Fruit fly (Drosophila melanogaster) whole organism, prepupa: ENCODE data around the gene CG10669.

Experiments
- Blimp-1 ChIP-seq: fragments of 200-800 bp; sonication (Bioruptor generic); optimal IDR thresholded peaks from 3 replicates; lab custom pipeline; 2017; ENCODE audit warnings: missing biosample characterization, missing genetic modification characterization, mild to moderate bottlenecking, moderate library complexity, missing genetic modification reagents
- CG10631 ChIP-seq: fragments of 200-800 bp; sonication (Bioruptor generic); optimal IDR thresholded peaks from 2 replicates; lab custom pipeline; 2016; ENCODE audit warnings: missing biosample characterization, missing genetic modification characterization
- CG10669 ChIP-seq: fragments of 200-800 bp; sonication (Bioruptor generic); optimal IDR thresholded peaks from 3 replicates; lab custom pipeline; 2018; ENCODE audit warnings: missing biosample characterization, mild to moderate bottlenecking, missing genetic modification characterization, moderate library complexity
- CG11294 ChIP-seq: fragments of 200-800 bp; sonication (Bioruptor generic); IDR thresholded peaks from 2 replicates; pipeline ENCODE4 v1.3.6; 2022; ENCODE audit warnings: missing biosample characterization, missing genetic modification characterization
- CG11762 ChIP-seq: fragments of 200-800 bp; sonication (Bioruptor generic); optimal IDR thresholded peaks from 3 replicates; lab custom pipeline; 2016; ENCODE audit warnings: missing biosample characterization, missing genetic modification characterization; ENCODE audit not compliant: insufficient read depth
- CG16779 ChIP-seq: fragments of 200-800 bp; sonication (Bioruptor generic); optimal IDR thresholded peaks from 3 replicates; lab custom pipeline; 2017; ENCODE audit warnings: missing biosample characterization, mild to moderate bottlenecking, missing genetic modification characterization
- CG31627 ChIP-seq: fragments of 200-800 bp; sonication (Bioruptor generic); optimal IDR thresholded peaks from 3 replicates; lab custom pipeline; 2016; ENCODE audit warnings: missing biosample characterization, missing genetic modification characterization
- CG32006 ChIP-seq: fragments of 200-800 bp; sonication (Bioruptor generic); optimal IDR thresholded peaks from 3 replicates; lab custom pipeline; 2017; ENCODE audit warnings: missing biosample characterization, mild to moderate bottlenecking, missing genetic modification characterization
- CG34406 ChIP-seq: fragments of 200-800 bp; sonication (Bioruptor generic); optimal IDR thresholded peaks from 3 replicates; lab custom pipeline; 2016; ENCODE audit warnings: missing biosample characterization, missing genetic modification characterization
- CG4318 ChIP-seq: fragments of 200-800 bp; sonication (Bioruptor generic); optimal IDR thresholded peaks from 3 replicates; lab custom pipeline; 2017; ENCODE audit warnings: missing biosample characterization, mild to moderate bottlenecking, missing genetic modification characterization
- CG6163 ChIP-seq: fragments of 200-800 bp; sonication (Bioruptor generic); IDR thresholded peaks from 3 replicates; pipeline ENCODE4 v1.3.6; 2022; ENCODE audit warnings: missing biosample characterization, missing genetic modification characterization
- CG6792 ChIP-seq: fragments of 200-800 bp; sonication (Bioruptor generic); optimal IDR thresholded peaks from 3 replicates; lab custom pipeline; 2016; ENCODE audit warnings: missing biosample characterization, missing genetic modification characterization
- CG6808 ChIP-seq: fragments of 200-800 bp; sonication (Bioruptor generic); optimal IDR thresholded peaks from 3 replicates; lab custom pipeline; 2017; ENCODE audit warnings: missing biosample characterization, missing genetic modification characterization, mild to moderate bottlenecking, moderate library complexity, missing genetic modification reagents
- CG6854 ChIP-seq: fragments of 200-800 bp; sonication (Bioruptor generic); optimal IDR thresholded peaks from 2 replicates; lab custom pipeline; 2017; ENCODE audit warnings: missing biosample characterization, mild to moderate bottlenecking, missing genetic modification characterization
- CG7368 ChIP-seq: fragments of 200-800 bp; sonication (Bioruptor generic); optimal IDR thresholded peaks from 3 replicates; lab custom pipeline; 2016; ENCODE audit warnings: missing biosample characterization, missing genetic modification characterization
- CG8119 ChIP-seq: fragments of 200-800 bp; sonication (Bioruptor generic); IDR thresholded peaks from 3 replicates; pipeline ENCODE4 v1.3.6; 2022; ENCODE audit warnings: missing biosample characterization, missing genetic modification characterization
- CG8319 ChIP-seq: fragments of 200-800 bp; sonication (Bioruptor generic); optimal IDR thresholded peaks from 3 replicates; lab custom pipeline; 2016; ENCODE audit warnings: missing biosample characterization, missing genetic modification characterization
- Eip75B ChIP-seq: fragments of 200-800 bp; sonication (Bioruptor generic); optimal IDR thresholded peaks from 3 replicates; lab custom pipeline; 2016; ENCODE audit warnings: missing biosample characterization, missing genetic modification characterization
- Eip78C ChIP-seq: fragments of 200-800 bp; sonication (Bioruptor generic); peaks from one replicate; lab custom pipeline; 2016; ENCODE audit warnings: missing biosample characterization, missing genetic modification characterization
- Eip93F ChIP-seq: fragments of 200-800 bp; sonication (Bioruptor generic); optimal IDR thresholded peaks from 2 replicates; lab custom pipeline; 2016; ENCODE audit warnings: missing biosample characterization, mild to moderate bottlenecking, missing genetic modification characterization
- Ets21C ChIP-seq: fragments of 200-800 bp; sonication (Bioruptor generic); optimal IDR thresholded peaks from 3 replicates; lab custom pipeline; 2016; ENCODE audit warnings: missing biosample characterization, missing genetic modification characterization
- Gug ChIP-seq: fragments of 200-800 bp; sonication (Bioruptor generic); IDR thresholded peaks from 2 replicates; pipeline ENCODE4 v1.3.6; 2022; ENCODE audit warnings: missing biosample characterization, missing genetic modification characterization
- Hr38 ChIP-seq: sonication (Bioruptor generic); optimal IDR thresholded peaks from 2 replicates; lab custom pipeline; 2016; ENCODE audit warnings: missing biosample characterization, missing genetic modification characterization
- Met ChIP-seq: fragments of 200-800 bp; sonication (Bioruptor generic); optimal IDR thresholded peaks from 3 replicates; lab custom pipeline; 2016; ENCODE audit warnings: missing biosample characterization, missing genetic modification characterization
- Smox ChIP-seq: fragments of 200-800 bp; sonication (Bioruptor generic); optimal IDR thresholded peaks from 3 replicates; lab custom pipeline; 2016; ENCODE audit warnings: missing biosample characterization, missing genetic modification characterization
- Sox102F ChIP-seq: fragments of 200-800 bp; sonication (Bioruptor generic); optimal IDR thresholded peaks from 2 replicates; lab custom pipeline; 2016; ENCODE audit warnings: missing biosample characterization, mild to moderate bottlenecking, missing genetic modification characterization
- Sox15 ChIP-seq: fragments of 200-800 bp; sonication (Bioruptor generic); optimal IDR thresholded peaks from 3 replicates; lab custom pipeline; 2016; ENCODE audit warnings: missing biosample characterization, missing genetic modification characterization
- acj6 ChIP-seq: fragments of 200-800 bp; sonication (Bioruptor generic); optimal IDR thresholded peaks from 3 replicates; lab custom pipeline; 2016; ENCODE audit warnings: missing biosample characterization, missing genetic modification characterization
- dsx ChIP-seq: fragments of 200-800 bp; optimal IDR thresholded peaks from 3 replicates; lab custom pipeline; 2019; ENCODE audit warnings: missing biosample characterization, mild to moderate bottlenecking, missing genetic modification characterization, moderate library complexity; ENCODE audit not compliant: poor library complexity, severe bottlenecking
- eg ChIP-seq: fragments of 200-800 bp; sonication (Bioruptor generic); IDR thresholded peaks from 3 replicates; pipeline ENCODE4 v1.3.6; 2022; ENCODE audit warnings: missing biosample characterization, missing genetic modification characterization
- esn ChIP-seq: fragments of 200-800 bp; sonication (Bioruptor generic); optimal IDR thresholded peaks from 2 replicates; lab custom pipeline; 2016; ENCODE audit warnings: missing biosample characterization, mild to moderate bottlenecking, missing genetic modification characterization, moderate library complexity
- fd59A ChIP-seq: fragments of 200-800 bp; sonication (Bioruptor generic); optimal IDR thresholded peaks from 2 replicates; lab custom pipeline; 2017; ENCODE audit warnings: missing biosample characterization, mild to moderate bottlenecking, missing genetic modification characterization, missing genetic modification reagents
- fkh ChIP-seq: fragments of 200-800 bp; sonication (Bioruptor generic); optimal IDR thresholded peaks from 3 replicates; lab custom pipeline; 2017; ENCODE audit warnings: missing biosample characterization, mild to moderate bottlenecking, missing genetic modification characterization, moderate library complexity
- lz ChIP-seq: fragments of 200-800 bp; sonication (Bioruptor generic); optimal IDR thresholded peaks from 3 replicates; lab custom pipeline; 2016; ENCODE audit warnings: missing biosample characterization, missing genetic modification characterization
- net ChIP-seq: fragments of 200-800 bp; sonication (Bioruptor generic); optimal IDR thresholded peaks from 3 replicates; lab custom pipeline; 2016; ENCODE audit warnings: missing biosample characterization, missing genetic modification characterization
- salr ChIP-seq, 2 experiments: fragments of 200-800 bp; sonication (Bioruptor generic); optimal IDR thresholded peaks; 3 replicates each; lab custom pipeline; 2016 to 2018; ENCODE audit warnings: missing biosample characterization in 2 of 2, missing genetic modification characterization in 2 of 2, mild to moderate bottlenecking in 1 of 2
- spab ChIP-seq: fragments of 200-800 bp; sonication (Bioruptor generic); optimal IDR thresholded peaks from 2 replicates; lab custom pipeline; 2017; ENCODE audit warnings: missing biosample characterization, mild to moderate bottlenecking, missing genetic modification characterization, missing genetic modification reagents
- ss ChIP-seq, 2 experiments: fragments of 200-800 bp; sonication (Bioruptor generic); optimal IDR thresholded peaks; 2 replicates in 1 of 2; 3 replicates in 1 of 2; lab custom pipeline; 2017 to 2018; ENCODE audit warnings: mild to moderate bottlenecking in 2 of 2, missing biosample characterization in 2 of 2, missing genetic modification characterization in 2 of 2, moderate library complexity in 1 of 2
- svp ChIP-seq: fragments of 200-800 bp; sonication (Bioruptor generic); peaks from one replicate; lab custom pipeline; 2016; ENCODE audit warnings: missing biosample characterization, missing genetic modification characterization
- topi ChIP-seq: fragments of 200-800 bp; sonication (Bioruptor generic); optimal IDR thresholded peaks from 3 replicates; lab custom pipeline; 2016; ENCODE audit warnings: missing biosample characterization, missing genetic modification characterization
- vri ChIP-seq: fragments of 200-800 bp; sonication (Bioruptor generic); optimal IDR thresholded peaks from 3 replicates; lab custom pipeline; 2016; ENCODE audit warnings: missing biosample characterization, mild to moderate bottlenecking, missing genetic modification characterization

Gene CG10669

DNA sequence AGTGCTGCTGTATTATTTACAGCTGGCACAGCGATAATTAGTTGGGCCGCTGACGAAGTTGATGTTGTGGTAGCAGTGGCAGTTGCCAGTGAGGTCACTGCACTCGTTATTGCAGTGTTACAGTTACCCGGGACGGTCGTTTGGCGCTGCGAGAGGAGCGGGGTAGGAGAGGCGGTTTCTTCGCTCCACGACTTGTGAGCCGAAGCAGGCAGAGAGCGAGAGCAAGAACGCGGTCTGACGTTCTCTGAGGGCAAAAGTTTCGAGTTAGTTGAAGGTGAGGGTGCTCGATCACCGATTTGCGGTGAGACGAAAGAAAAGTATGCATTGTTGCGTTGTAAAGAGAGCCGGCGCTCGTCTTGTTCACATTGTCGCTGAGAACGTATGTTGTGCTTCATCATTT, 6.5 kb downstream of the CG10669 start:
- TF ChIP-seq eg (GFP tag; lab: Robert Waterston, UW) (0 out of 3 replicates have a peak, but pooled peaks have one; percentile 17), CG8119 (GFP tag; lab: Robert Waterston, UW) (0 out of 3 replicates have a peak, but pooled peaks have one; percentile 28)

DNA sequence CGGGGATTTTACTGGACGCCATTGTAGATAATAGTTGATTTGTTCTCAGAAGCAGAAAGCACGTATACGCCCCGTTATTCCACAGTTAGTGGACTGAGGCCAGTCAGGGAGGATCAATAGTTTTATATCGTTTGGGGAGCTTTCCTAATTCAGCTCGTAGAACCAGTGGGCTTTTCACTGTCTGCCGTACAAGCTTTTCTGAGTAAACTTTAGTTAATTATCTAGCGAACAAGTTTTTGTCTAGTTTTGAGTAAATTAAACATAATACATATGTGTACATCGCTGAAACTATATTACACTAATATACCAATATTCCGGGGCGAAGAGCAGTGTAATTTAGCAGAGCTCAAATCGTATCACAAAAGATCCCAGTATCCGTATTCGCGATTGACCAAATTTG, 12.4 kb downstream of the CG10669 start, which contains the start of gene CG10562:
Gene CG10562 (minus strand): TSS at position 101 of the 400 bp plus-strand sequence.
- no peak for TF ChIP-seq Eip75B
- no peak for TF ChIP-seq acj6 (GFP tag; lab: Kevin White, UChicago)
- TF ChIP-seq Eip78C, result no peak
- TF ChIP-seq CG4318 (GFP tag; lab: Kevin White, UChicago), result no peak
- TF ChIP-seq CG11294 (GFP tag; lab: Robert Waterston, UW), result no peak
- no peak for TF ChIP-seq Smox (GFP tag; lab: Kevin White, UChicago)
- TF ChIP-seq dsx, result no peak
- TF ChIP-seq Eip93F (GFP tag; lab: Kevin White, UChicago), result no peak
- TF ChIP-seq CG10631 (GFP tag; lab: Kevin White, UChicago), result no peak
- no peak for TF ChIP-seq Met
- no peak for TF ChIP-seq CG16779
- no peak for TF ChIP-seq Sox102F (GFP tag; lab: Kevin White, UChicago)

DNA sequence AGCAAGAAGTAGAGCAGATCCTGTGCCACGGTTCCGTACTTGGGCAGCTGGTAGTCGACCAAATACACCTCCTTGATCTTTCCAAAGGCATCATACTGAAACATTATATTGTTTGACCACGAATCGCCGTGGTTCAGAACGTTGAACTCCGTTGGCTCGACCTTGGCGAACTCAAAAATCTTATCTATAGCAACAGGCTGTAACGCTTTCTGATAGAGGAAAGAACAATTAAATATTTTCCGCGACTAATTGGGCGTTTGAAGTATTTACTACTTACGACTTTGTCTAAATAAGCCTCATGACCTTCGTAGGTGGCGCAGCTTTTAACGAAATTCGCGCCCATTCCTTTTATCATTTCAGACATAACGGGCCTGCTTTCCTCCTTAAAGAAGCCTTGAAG, 13.4 kb downstream of the CG10669 start:
- TF ChIP-seq Blimp-1 (GFP tag; lab: Kevin White, UChicago) (no peak), svp (GFP tag; lab: Kevin White, UChicago) (peak; percentile 72)

DNA sequence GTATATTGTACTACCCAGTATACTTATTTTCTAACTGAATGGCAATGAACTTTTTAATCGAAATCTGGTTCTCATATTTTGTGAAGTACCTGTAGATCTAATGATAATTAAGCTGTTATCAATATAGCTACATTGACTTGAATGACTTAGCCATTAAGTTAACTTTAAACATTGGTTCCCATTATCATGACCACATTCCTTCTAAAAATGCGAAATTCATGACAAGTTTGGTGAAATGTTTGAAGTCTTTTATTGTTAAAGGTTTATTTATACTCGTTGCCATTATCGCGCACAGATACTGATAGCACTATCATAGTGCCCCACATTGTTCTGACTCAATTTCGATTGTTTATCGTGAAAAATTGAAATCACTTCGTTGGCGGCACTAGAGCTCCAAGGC, 14.1 kb downstream of the CG10669 start:
- TF ChIP-seq CG6163 (GFP tag; lab: Robert Waterston, UW), result no peak
- no peak for TF ChIP-seq CG31627 (GFP tag; lab: Kevin White, UChicago)
- no peak for TF ChIP-seq topi
- TF ChIP-seq esn (GFP tag; lab: Kevin White, UChicago), result no peak
- TF ChIP-seq salr (GFP tag; optimal IDR thresholded peaks at IDR 0.05; lab: Kevin White, UChicago), result no peak
- TF ChIP-seq CG8119 (GFP tag; lab: Robert Waterston, UW), result no peak
- no peak for TF ChIP-seq Sox15 (GFP tag; lab: Kevin White, UChicago)
- no peak for TF ChIP-seq Hr38
- no peak for TF ChIP-seq CG10669
- TF ChIP-seq fd59A, result no peak
- no peak for TF ChIP-seq net
- TF ChIP-seq ss (GFP tag; optimal IDR thresholded peaks at IDR 0.05; lab: Kevin White, UChicago), result no peak
- no peak for TF ChIP-seq Eip75B
- TF ChIP-seq CG6854 (GFP tag; lab: Kevin White, UChicago), result no peak
- TF ChIP-seq CG6808 (GFP tag; lab: Kevin White, UChicago), result no peak
- no peak for TF ChIP-seq Ets21C (GFP tag; lab: Kevin White, UChicago)
- TF ChIP-seq acj6 (GFP tag; lab: Kevin White, UChicago), result no peak
- TF ChIP-seq CG34406 (GFP tag; lab: Kevin White, UChicago), result no peak
- no peak for TF ChIP-seq CG7368

DNA sequence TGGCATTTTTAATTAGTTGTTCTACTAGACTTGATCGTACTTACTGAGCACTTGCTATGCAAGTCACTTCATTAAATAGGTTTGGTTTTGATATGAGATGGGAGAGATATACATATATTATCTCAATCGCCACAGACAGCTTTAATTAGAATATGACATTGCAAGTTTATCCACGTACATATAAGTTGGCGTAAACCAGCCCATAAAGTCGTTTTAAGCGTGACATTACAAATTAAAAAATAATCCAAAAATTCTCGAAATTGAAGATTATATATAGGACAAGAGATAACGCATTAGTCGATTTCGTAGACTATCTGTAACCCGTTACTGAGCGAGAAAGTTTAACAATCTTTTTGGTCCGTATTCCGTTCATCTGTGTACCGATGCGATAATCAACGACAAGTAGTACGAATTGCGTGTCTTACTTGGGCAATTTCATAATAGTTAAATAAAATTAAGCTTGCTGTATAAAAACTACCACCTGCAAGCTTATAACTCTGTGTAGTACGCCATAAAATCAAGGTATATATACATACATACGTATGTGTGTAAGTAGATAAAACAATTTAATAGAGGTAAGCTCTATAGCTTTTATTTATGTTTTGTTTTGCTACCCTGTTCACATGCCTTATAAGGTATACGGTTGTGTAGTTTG, 14.9 kb downstream of the CG10669 start, which contains the start of gene CG10560:
Gene CG10560 (minus strand): TSS at position 51 of the 655 bp plus-strand sequence.
- TF ChIP-seq lz (GFP tag; lab: Kevin White, UChicago), result no peak
- TF ChIP-seq Ets21C (GFP tag; lab: Kevin White, UChicago), result no peak
- no peak for TF ChIP-seq fkh (GFP tag; lab: Kevin White, UChicago)
- no peak for TF ChIP-seq CG8119 (GFP tag; lab: Robert Waterston, UW)
- TF ChIP-seq CG11762, result no peak
- TF ChIP-seq vri (GFP tag; lab: Kevin White, UChicago), result no peak
- no peak for TF ChIP-seq acj6 (GFP tag; lab: Kevin White, UChicago)
- TF ChIP-seq CG32006 (GFP tag; lab: Kevin White, UChicago), result no peak
- no peak for TF ChIP-seq salr (GFP tag; optimal IDR thresholded peaks at IDR 0.05; lab: Kevin White, UChicago)
- TF ChIP-seq Eip78C, result no peak
- no peak for TF ChIP-seq Smox (GFP tag; lab: Kevin White, UChicago)
- no peak for TF ChIP-seq CG8319 (GFP tag; lab: Kevin White, UChicago)
- no peak for TF ChIP-seq Met
- no peak for TF ChIP-seq CG6792 (GFP tag; lab: Kevin White, UChicago)
- TF ChIP-seq Gug (GFP tag; lab: Robert Waterston, UW), result no peak
- no peak for TF ChIP-seq CG16779
- TF ChIP-seq fd59A, result no peak
- TF ChIP-seq spab (GFP tag; lab: Kevin White, UChicago), result no peak
